Fruit fly (Drosophila melanogaster): ENCODE data around the gene CG12535.

CG12535 gene

dm6 chrX:3440506-3440905 lies 8.2 kb downstream of the CG12535 start:
- TF ChIP-seq odd (GFP tag; optimal IDR thresholded peaks at IDR 0.05) (no peak), CG3847 (GFP tag; IDR thresholded peaks at IDR 0.05) (no peak), caup (GFP tag; optimal IDR thresholded peaks at IDR 0.05; ENCODE audit: severe bottlenecking) (no peak), D19A (tag; optimal IDR thresholded peaks at IDR 0.05) (no peak), wdn (GFP tag; IDR thresholded peaks at IDR 0.05) (no peak), Med (GFP tag) (no peak), Atf-2 (GFP tag; optimal IDR thresholded peaks at IDR 0.05) (no peak), peb (GFP tag; IDR thresholded peaks at IDR 0.05) (no peak), CG17829 (tag; optimal IDR thresholded peaks at IDR 0.05) (no peak), CG9876 (GFP tag; optimal IDR thresholded peaks at IDR 0.05) (no peak), stwl (tag; optimal IDR thresholded peaks at IDR 0.05) (no peak), unc-4 (GFP tag; IDR thresholded peaks at IDR 0.05; ENCODE audit: partially characterized antibody) (no peak), Meics (GFP tag; optimal IDR thresholded peaks at IDR 0.05) (no peak), CG2120 (GFP tag; optimal IDR thresholded peaks at IDR 0.05) (no peak), Camta (GFP tag; optimal IDR thresholded peaks at IDR 0.05) (no peak), Dbx (GFP tag; IDR thresholded peaks at IDR 0.05) (0 out of 3 replicates have a peak, but pooled peaks have one; percentile 9), CG10543 (GFP tag; optimal IDR thresholded peaks at IDR 0.05) (peak; percentile 27), unpg (GFP tag; optimal IDR thresholded peaks at IDR 0.05) (no peak), kay (GFP tag; optimal IDR thresholded peaks at IDR 0.05) (no peak), CG14050 (GFP tag; IDR thresholded peaks at IDR 0.05) (no peak), NC2β (GFP tag; optimal IDR thresholded peaks at IDR 0.05) (no peak), CG14441 (GFP tag; IDR thresholded peaks at IDR 0.05) (0 out of 2 replicates have a peak, but pooled peaks have one; percentile 18), CG4707 (GFP tag; optimal IDR thresholded peaks at IDR 0.05) (no peak), Awh (GFP tag; IDR thresholded peaks at IDR 0.05) (no peak), klu (GFP tag; IDR thresholded peaks at IDR 0.05) (no peak), CG18619 (GFP tag; optimal IDR thresholded peaks at IDR 0.05) (no peak), CG32772 (GFP tag; IDR thresholded peaks at IDR 0.05) (no peak), chn (GFP tag; optimal IDR thresholded peaks at IDR 0.05) (no peak), lov (optimal IDR thresholded peaks at IDR 0.05) (no peak), lov (GFP tag; IDR thresholded peaks at IDR 0.05) (no peak), HLH3B (GFP tag; IDR thresholded peaks at IDR 0.05) (no peak), CG8281 (tag; optimal IDR thresholded peaks at IDR 0.05) (no peak), zfh2 (GFP tag; optimal IDR thresholded peaks at IDR 0.05) (no peak), CG10565 (GFP tag; optimal IDR thresholded peaks at IDR 0.05) (no peak), dpn (GFP tag; optimal IDR thresholded peaks at IDR 0.05) (no peak), CG17385 (GFP tag; optimal IDR thresholded peaks at IDR 0.05) (no peak), Dfd (GFP tag; optimal IDR thresholded peaks at IDR 0.05) (no peak), CG31224 (GFP tag; IDR thresholded peaks at IDR 0.05) (no peak), nom (GFP tag; optimal IDR thresholded peaks at IDR 0.05) (no peak), sc (optimal IDR thresholded peaks at IDR 0.05) (no peak), sc (GFP tag; optimal IDR thresholded peaks at IDR 0.05) (no peak), CG11247 (GFP tag; IDR thresholded peaks at IDR 0.05) (no peak), Hr39 (optimal IDR thresholded peaks at IDR 0.05) (no peak), disco-r (GFP tag; optimal IDR thresholded peaks at IDR 0.05) (no peak), sna (GFP tag; IDR thresholded peaks at IDR 0.05; ENCODE audit: partially characterized antibody) (no peak), wek (GFP tag; optimal IDR thresholded peaks at IDR 0.05) (no peak), CG8290 (GFP tag; optimal IDR thresholded peaks at IDR 0.05) (no peak), CG8290 (tag; optimal IDR thresholded peaks at IDR 0.05) (peak in 1 of 2 experiments; percentile 43), GATAe (GFP tag; conservative IDR thresholded peaks at IDR 0.05) (no peak), CG9727 (GFP tag; optimal IDR thresholded peaks at IDR 0.05) (no peak), CG34376 (GFP tag; optimal IDR thresholded peaks at IDR 0.05) (no peak), kni (GFP tag; optimal IDR thresholded peaks at IDR 0.05) (no peak), Myb (GFP tag; optimal IDR thresholded peaks at IDR 0.05) (no peak)
